Worm (Caenorhabditis elegans): Measurements from ENCODE around the gene kbp-2.

ce11 chrIII:4910956-4911355 lies 7.3 kb upstream of the kbp-2 start, which contains the start of gene F26F4.2:
- TF ChIP-seq ztf-29 (GFP tag; IDR thresholded peaks at IDR 0.05), result no peak
- no peak for TF ChIP-seq ztf-23 (GFP tag; IDR thresholded peaks at IDR 0.05)
- no peak for TF ChIP-seq flt-1 (GFP tag; IDR thresholded peaks at IDR 0.05)
- TF ChIP-seq med-1 (GFP tag; optimal IDR thresholded peaks at IDR 0.05; ENCODE audit: insufficient read depth), result no peak
- no peak for TF ChIP-seq ref-1 (GFP tag; conservative IDR thresholded peaks at IDR 0.05)
- no peak for TF ChIP-seq tab-1 (GFP tag; IDR thresholded peaks at IDR 0.05)
- no peak for TF ChIP-seq cog-1 (tag; optimal IDR thresholded peaks at IDR 0.05)
